Fruit fly (Drosophila melanogaster) whole organism, wandering third instar larva: ENCODE results near the gene Gel.

Experiments
- Abd-B ChIP-seq: fragments of >200 bp; optimal IDR thresholded peaks from 2 replicates; lab custom pipeline; 2017; ENCODE audit warnings: missing biosample characterization, missing genetic modification characterization
- CG32264 ChIP-seq: fragments of 200-800 bp; sonication (Bioruptor generic); optimal IDR thresholded peaks from 2 replicates; lab custom pipeline; 2016; ENCODE audit warnings: missing biosample characterization, missing genetic modification characterization
- CG9705 ChIP-seq: fragments of 200-800 bp; sonication (Bioruptor generic); optimal IDR thresholded peaks from 2 replicates; lab custom pipeline; 2018; ENCODE audit warnings: missing biosample characterization, mild to moderate bottlenecking, missing genetic modification characterization
- CrebA ChIP-seq: fragments of 200-800 bp; sonication (Bioruptor generic); optimal IDR thresholded peaks from 2 replicates; lab custom pipeline; 2016; ENCODE audit warnings: missing biosample characterization, mild to moderate bottlenecking, missing genetic modification characterization, borderline replicate concordance
- Dfd ChIP-seq: fragments of >200 bp; optimal IDR thresholded peaks from 2 replicates; lab custom pipeline; 2017; ENCODE audit warnings: missing biosample characterization, missing genetic modification characterization
- Dif ChIP-seq: fragments of 200-275, 200-300 bp; sonication (Bioruptor generic); optimal IDR thresholded peaks from 2 replicates; lab custom pipeline; 2018; ENCODE audit warnings: missing biosample characterization, missing genetic modification characterization; ENCODE audit not compliant: partially characterized antibody
- GATAd ChIP-seq: sonication (Bioruptor generic); optimal IDR thresholded peaks from 2 replicates; lab custom pipeline; 2016; ENCODE audit warnings: missing biosample characterization, missing genetic modification characterization
- HLH106 ChIP-seq: fragments of 200-800 bp; optimal IDR thresholded peaks from 3 replicates; lab custom pipeline; 2019; ENCODE audit warnings: missing biosample characterization, mild to moderate bottlenecking, missing genetic modification characterization, moderate library complexity
- Hnf4 ChIP-seq: fragments of 200-800 bp; sonication (Bioruptor generic); optimal IDR thresholded peaks from 2 replicates; lab custom pipeline; 2016; ENCODE audit warnings: missing biosample characterization, mild to moderate bottlenecking, missing genetic modification characterization
- Hr78 ChIP-seq: fragments of >200 bp; optimal IDR thresholded peaks from 2 replicates; lab custom pipeline; 2017; ENCODE audit warnings: missing biosample characterization, missing genetic modification characterization
- Hr83 ChIP-seq: fragments of 200-300 bp; sonication (Bioruptor generic); optimal IDR thresholded peaks from 2 replicates; lab custom pipeline; 2016; ENCODE audit warnings: missing biosample characterization, mild to moderate bottlenecking, missing genetic modification characterization, moderate library complexity; ENCODE audit not compliant: poor library complexity, severe bottlenecking
- Jra ChIP-seq: sonication (Bioruptor generic); optimal IDR thresholded peaks from 2 replicates; lab custom pipeline; 2016; ENCODE audit warnings: missing biosample characterization, missing genetic modification characterization
- Mio ChIP-seq: sonication (Bioruptor generic); optimal IDR thresholded peaks from 2 replicates; lab custom pipeline; 2016; ENCODE audit warnings: missing biosample characterization, missing genetic modification characterization
- Myc ChIP-seq: fragments of >200 bp; optimal IDR thresholded peaks from 2 replicates; lab custom pipeline; 2017
- N ChIP-seq: fragments of >200 bp; optimal IDR thresholded peaks from 2 replicates; lab custom pipeline; 2018; ENCODE audit warnings: missing biosample characterization, missing external identifiers, missing genetic modification characterization
- OdsH ChIP-seq: fragments of 200-800 bp; sonication (Bioruptor generic); optimal IDR thresholded peaks from 2 replicates; lab custom pipeline; 2016; ENCODE audit warnings: missing biosample characterization, mild to moderate bottlenecking, missing genetic modification characterization
- Rel ChIP-seq, 2 experiments: fragments of 200-800 bp; sonication (Bioruptor generic) in 1 of 2; optimal IDR thresholded peaks; 2 replicates in 1 of 2; 3 replicates in 1 of 2; lab custom pipeline; 2016 to 2019; ENCODE audit warnings: mild to moderate bottlenecking in 2 of 2, missing biosample characterization in 2 of 2, missing genetic modification characterization in 2 of 2, moderate library complexity in 1 of 2
- Sp1 ChIP-seq: fragments of 200-800 bp; sonication (Bioruptor generic); optimal IDR thresholded peaks from 3 replicates; lab custom pipeline; 2019; ENCODE audit warnings: missing biosample characterization, mild to moderate bottlenecking, missing genetic modification characterization, moderate library complexity
- Vsx2 ChIP-seq: fragments of 200-300, 225-300 bp; sonication (Bioruptor generic); optimal IDR thresholded peaks from 2 replicates; lab custom pipeline; 2018; ENCODE audit warnings: missing biosample characterization, missing genetic modification characterization; ENCODE audit not compliant: partially characterized antibody
- br ChIP-seq: fragments of 200-800 bp; sonication (Bioruptor generic); optimal IDR thresholded peaks from 2 replicates; lab custom pipeline; 2016; ENCODE audit warnings: missing biosample characterization, missing genetic modification characterization
- brk ChIP-seq: fragments of 200-800 bp; sonication (Bioruptor generic); optimal IDR thresholded peaks from 2 replicates; lab custom pipeline; 2016; ENCODE audit warnings: missing biosample characterization, mild to moderate bottlenecking, missing genetic modification characterization
- dl ChIP-seq, 2 experiments: fragments of 175-275, 200-275 bp in 1 of 2; fragments of 200-275 bp in 1 of 2; sonication (Bioruptor generic); optimal IDR thresholded peaks; lab custom pipeline; 2018; ENCODE audit warnings: mild to moderate bottlenecking in 2 of 2, missing biosample characterization in 2 of 2, missing genetic modification characterization in 2 of 2, moderate library complexity in 2 of 2; ENCODE audit not compliant: partially characterized antibody in 2 of 2, insufficient read depth in 1 of 2
- dmrt93B ChIP-seq: fragments of 200-800 bp; sonication (Bioruptor generic); optimal IDR thresholded peaks from 2 replicates; lab custom pipeline; 2018; ENCODE audit warnings: missing biosample characterization, mild to moderate bottlenecking, missing genetic modification characterization
- dsf ChIP-seq: sonication (Bioruptor generic); optimal IDR thresholded peaks from 2 replicates; lab custom pipeline; 2016; ENCODE audit warnings: missing biosample characterization, missing genetic modification characterization, borderline replicate concordance
- ey ChIP-seq: fragments of 200-800 bp; sonication (Bioruptor generic); optimal IDR thresholded peaks from 2 replicates; lab custom pipeline; 2016; ENCODE audit warnings: missing biosample characterization, missing genetic modification characterization
- foxo ChIP-seq, 2 experiments: fragments of 200-800 bp; sonication (Bioruptor generic); optimal IDR thresholded peaks; 2 replicates in 1 of 2; 3 replicates in 1 of 2; lab custom pipeline; 2016 to 2017; ENCODE audit warnings: missing biosample characterization in 2 of 2, missing genetic modification characterization in 2 of 2
- fru ChIP-seq: fragments of 200-800 bp; sonication (Bioruptor generic); optimal IDR thresholded peaks from 3 replicates; lab custom pipeline; 2016; ENCODE audit warnings: missing biosample characterization, mild to moderate bottlenecking, missing genetic modification characterization
- h ChIP-seq: fragments of 200-800 bp; sonication (Bioruptor generic); optimal IDR thresholded peaks from 3 replicates; lab custom pipeline; 2016; ENCODE audit warnings: missing biosample characterization, mild to moderate bottlenecking, missing genetic modification characterization
- jim ChIP-seq: fragments of 175-275, 200-325 bp; sonication (Bioruptor generic); optimal IDR thresholded peaks from 2 replicates; lab custom pipeline; 2016; ENCODE audit warnings: missing biosample characterization, mild to moderate bottlenecking, missing genetic modification characterization
- lola ChIP-seq: fragments of >200 bp; optimal IDR thresholded peaks from 2 replicates; lab custom pipeline; 2017; ENCODE audit warnings: missing biosample characterization, missing genetic modification characterization
- pan ChIP-seq: fragments of >200 bp; optimal IDR thresholded peaks from 2 replicates; lab custom pipeline; 2017
- psq ChIP-seq: fragments of 200-800 bp; sonication (Bioruptor generic); optimal IDR thresholded peaks from 3 replicates; lab custom pipeline; 2017; ENCODE audit warnings: missing biosample characterization, mild to moderate bottlenecking, missing genetic modification characterization, moderate library complexity
- rgr ChIP-seq: fragments of 200-800 bp; sonication (Bioruptor generic); optimal IDR thresholded peaks from 3 replicates; lab custom pipeline; 2016; ENCODE audit warnings: missing biosample characterization, mild to moderate bottlenecking, missing genetic modification characterization
- sage ChIP-seq: fragments of 200-800 bp; sonication (Bioruptor generic); optimal IDR thresholded peaks from 2 replicates; lab custom pipeline; 2016; ENCODE audit warnings: missing biosample characterization, mild to moderate bottlenecking, missing genetic modification characterization
- sv ChIP-seq: fragments of 200-800 bp; sonication (Bioruptor generic); optimal IDR thresholded peaks from 3 replicates; lab custom pipeline; 2016; ENCODE audit warnings: missing biosample characterization, missing genetic modification characterization
- tai ChIP-seq: sonication (Bioruptor generic); optimal IDR thresholded peaks from 2 replicates; lab custom pipeline; 2016; ENCODE audit warnings: missing biosample characterization, missing genetic modification characterization
- usp ChIP-seq: fragments of >200 bp; optimal IDR thresholded peaks from 2 replicates; lab custom pipeline; 2017; ENCODE audit warnings: missing biosample characterization, missing genetic modification characterization
- woc ChIP-seq: sonication (Bioruptor generic); optimal IDR thresholded peaks from 2 replicates; lab custom pipeline; 2016; ENCODE audit warnings: missing biosample characterization, mild to moderate bottlenecking, missing genetic modification characterization

Gene Gel

DNA sequence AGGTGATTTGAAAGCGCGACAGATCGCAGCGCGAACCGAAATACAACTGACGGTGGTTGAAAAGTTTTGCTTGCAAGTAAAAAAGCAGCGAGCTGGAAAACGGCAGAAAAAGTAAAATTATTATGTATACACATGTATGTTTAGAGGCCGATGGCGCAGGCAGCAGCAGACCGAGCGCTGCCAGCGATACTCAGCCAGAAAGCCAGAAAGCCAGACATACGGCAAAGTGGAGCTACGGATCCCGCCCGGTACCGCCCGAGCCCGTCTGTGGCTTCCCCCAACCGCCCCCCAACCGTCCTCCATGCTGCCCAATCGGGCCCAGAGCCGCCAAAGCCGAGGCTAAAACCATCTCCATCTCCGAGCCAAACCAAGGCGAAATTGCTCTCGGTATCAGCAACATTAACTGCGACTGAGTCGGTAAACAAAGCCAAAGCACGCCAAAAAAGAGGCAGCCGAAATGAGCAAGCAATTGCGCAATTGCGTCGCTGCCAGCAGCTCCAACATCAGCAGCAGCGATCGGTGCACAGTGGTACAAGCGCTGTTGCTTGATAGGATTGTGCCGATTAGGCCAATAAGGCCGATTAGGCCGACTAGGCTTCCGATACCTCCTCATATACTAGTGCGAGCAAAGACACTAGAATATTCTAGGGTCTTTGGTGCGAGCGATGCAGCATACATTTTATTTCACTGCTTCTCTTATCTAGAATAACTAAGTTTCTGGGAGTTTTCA is 19.6 kb upstream of the Gel start, which contains the start of gene CG14636:
TSS of gene CG14636 (minus strand) at position 51 of the 730 bp plus-strand sequence.
- TF ChIP-seq CrebA (GFP tag; lab: Kevin White, UChicago) (no peak), Mio (no peak), rgr (peak; percentile 75), sage (GFP tag; lab: Kevin White, UChicago) (no peak), dmrt93B (GFP tag; lab: Kevin White, UChicago) (peak; percentile 31), GATAd (no peak), fru (GFP tag; lab: Kevin White, UChicago) (peak; percentile 63), dsf (no peak), Hr78 (GFP tag; lab: Kevin White, UChicago) (no peak), Hr83 (GFP tag; lab: Kevin White, UChicago) (no peak), ey (GFP tag; lab: Kevin White, UChicago) (peak; percentile 68), Jra (GFP tag; lab: Kevin White, UChicago) (no peak), Rel (GFP tag; optimal IDR thresholded peaks at IDR 0.05; lab: Kevin White, UChicago) (no peak), Rel (tag; optimal IDR thresholded peaks at IDR 0.05; lab: Kevin White, UChicago) (peak; percentile 16), foxo (GFP tag; optimal IDR thresholded peaks at IDR 0.05; lab: Kevin White, UChicago) (peak; percentile 21 to 60), usp (GFP tag; lab: Kevin White, UChicago) (no peak), jim (GFP tag; lab: Kevin White, UChicago) (no peak), pan (no peak), N (no peak), OdsH (peak; percentile 48), brk (GFP tag; lab: Kevin White, UChicago) (no peak), psq (GFP tag; lab: Kevin White, UChicago) (peak; percentile 27), tai (GFP tag; lab: Kevin White, UChicago) (no peak), Abd-B (GFP tag; lab: Kevin White, UChicago) (no peak), h (GFP tag; lab: Kevin White, UChicago) (peak; percentile 79), br (GFP tag; lab: Kevin White, UChicago) (peak; percentile 61), CG32264 (GFP tag; lab: Kevin White, UChicago) (peak; percentile 34), Sp1 (GFP tag; lab: Kevin White, UChicago) (peak; percentile 29), CG9705 (GFP tag; lab: Kevin White, UChicago) (peak; percentile 26), dl (GFP tag; optimal IDR thresholded peaks at IDR 0.05; lab: Kevin White, UChicago; ENCODE audit: insufficient read depth in 1 of 2, partially characterized antibody in 2 of 2) (no peak), Dfd (peak; percentile 81), Vsx2 (GFP tag; lab: Kevin White, UChicago) (no peak), lola (no peak), Dif (GFP tag; lab: Kevin White, UChicago) (no peak), HLH106 (peak; percentile 61), woc (peak; percentile 55), sv (GFP tag; lab: Kevin White, UChicago) (peak; percentile 58), Myc (lab: Kevin White, UChicago) (no peak), Hnf4 (GFP tag; lab: Kevin White, UChicago) (peak; percentile 17)

DNA sequence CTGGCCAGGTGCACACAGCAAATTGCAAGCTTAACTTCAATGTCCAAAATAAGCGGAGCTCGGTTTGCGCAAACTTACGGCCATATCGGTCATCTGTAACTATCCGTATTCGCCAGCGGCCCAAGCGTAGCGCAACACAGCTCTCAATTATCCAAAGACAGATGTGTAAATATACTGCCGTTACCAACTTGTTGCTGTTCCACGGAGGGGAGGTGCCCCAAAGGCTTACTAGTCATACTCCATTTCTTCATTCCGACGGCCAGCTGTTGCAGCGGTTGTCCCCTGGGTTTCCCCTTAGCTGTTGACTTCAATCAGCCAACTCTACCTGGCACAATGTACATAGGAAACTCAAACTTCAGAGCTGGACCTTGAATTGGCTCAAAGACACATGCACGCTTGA is 15.0 kb upstream of the Gel start, which contains the start of gene CG31516:
TSS of gene CG31516 (minus strand) at position 101 of the 400 bp plus-strand sequence.
- no peak for TF ChIP-seq rgr
- TF ChIP-seq Rel (GFP tag; optimal IDR thresholded peaks at IDR 0.05; lab: Kevin White, UChicago): no peak
- TF ChIP-seq Rel (tag; optimal IDR thresholded peaks at IDR 0.05; lab: Kevin White, UChicago): peak; percentile 83
